Worm (Caenorhabditis elegans): ENCODE results near the gene Y27F2A.11.

DNA sequence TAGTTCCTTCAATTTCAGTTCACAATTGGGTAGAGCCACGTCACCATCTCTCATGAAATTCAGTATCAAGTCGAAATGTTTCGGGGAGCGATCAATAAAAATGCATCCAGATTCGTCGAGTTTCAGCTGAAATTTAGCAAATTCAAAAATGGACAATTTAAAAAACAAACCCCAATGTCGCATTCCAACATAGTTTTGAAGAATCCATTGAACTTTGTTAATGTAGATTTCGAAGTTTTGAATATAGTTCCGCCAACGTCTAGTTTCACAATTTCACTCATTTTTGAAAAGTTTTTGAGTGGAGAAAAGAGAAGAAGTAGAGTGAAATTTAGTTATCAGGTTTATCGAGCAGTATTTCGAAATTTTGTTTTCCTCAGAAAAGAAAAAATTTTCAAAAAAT, 32.6 kb downstream of the Y27F2A.11 start, which contains the start of gene ZC239.14:
- TF ChIP-seq nhr-237 (tag; optimal IDR thresholded peaks at IDR 0.05), result no peak
- no peak for TF ChIP-seq fos-1 (tag; optimal IDR thresholded peaks at IDR 0.05)
- TF ChIP-seq nhr-76 (tag; optimal IDR thresholded peaks at IDR 0.05), result no peak
- no peak for TF ChIP-seq irx-1 (tag; optimal IDR thresholded peaks at IDR 0.05)
- no peak for TF ChIP-seq skn-1 (tag; optimal IDR thresholded peaks at IDR 0.05)
- TF ChIP-seq aha-1 (tag; optimal IDR thresholded peaks at IDR 0.05), result no peak
- no peak for TF ChIP-seq ceh-88 (GFP tag; IDR thresholded peaks at IDR 0.05)

Measured in whole organism, L1 larva.